Worm (Caenorhabditis elegans) whole organism, young adult: Measurements from ENCODE around the gene Y55F3BR.2.

ENCODE experiments used
- B0336.3 ChIP-seq: fragments of 200-800 bp; sonication (Bioruptor generic); IDR thresholded peaks from 2 replicates; pipeline ENCODE4 v1.3.6; 2022; ENCODE audit warnings: missing genetic modification characterization, missing compliant biosample characterization
- D2030.7 ChIP-seq: fragments of 200-800 bp; sonication (Bioruptor generic); IDR thresholded peaks from 2 replicates; pipeline ENCODE4 v1.3.6; 2022; ENCODE audit warnings: missing genetic modification reagents, missing genetic modification characterization, missing compliant biosample characterization
- F23B12.7 ChIP-seq: sonication (generic microtip); optimal IDR thresholded peaks from 2 replicates; lab custom pipeline; 2017; ENCODE audit warnings: missing genetic modification characterization, mild to moderate bottlenecking, missing compliant biosample characterization, antibody characterized with exemption, moderate library complexity; ENCODE audit not compliant: insufficient read depth
- F33H1.4 ChIP-seq: fragments of 200-800 bp; sonication (Bioruptor generic); IDR thresholded peaks from 2 replicates; pipeline ENCODE4 v1.3.6; 2022; ENCODE audit warnings: missing genetic modification reagents, missing genetic modification characterization, missing compliant biosample characterization
- F37B4.10 ChIP-seq: fragments of 200-800 bp; sonication (Bioruptor generic); IDR thresholded peaks from 2 replicates; pipeline ENCODE4 v1.3.6; 2022; ENCODE audit warnings: missing genetic modification characterization, missing compliant biosample characterization
- F52B5.7 ChIP-seq: sonication (generic microtip); optimal IDR thresholded peaks from 2 replicates; lab custom pipeline; 2016; ENCODE audit warnings: mild to moderate bottlenecking, missing genetic modification characterization, missing compliant biosample characterization
- K12H6.12 ChIP-seq: fragments of 200-800 bp; sonication (Bioruptor generic); optimal IDR thresholded peaks from 2 replicates; lab custom pipeline; 2018; ENCODE audit warnings: mild to moderate bottlenecking, missing genetic modification characterization, missing compliant biosample characterization
- Y67H2A.10 ChIP-seq: fragments of 200-800 bp; sonication (Bioruptor generic); conservative IDR thresholded peaks from 2 replicates; pipeline ENCODE4 v1.3.6; 2022; ENCODE audit warnings: missing genetic modification reagents, missing genetic modification characterization, missing compliant biosample characterization
- Y79H2A.3 ChIP-seq: fragments of 200-800 bp; sonication (Bioruptor generic); conservative IDR thresholded peaks from 2 replicates; pipeline ENCODE4 v1.3.6; 2022; ENCODE audit warnings: missing genetic modification reagents, missing genetic modification characterization, missing compliant biosample characterization
- ZK185.1 ChIP-seq: sonication (generic microtip); optimal IDR thresholded peaks from 2 replicates; lab custom pipeline; 2016; ENCODE audit warnings: mild to moderate bottlenecking, missing genetic modification characterization, missing compliant biosample characterization; ENCODE audit not compliant: poor library complexity, severe bottlenecking
- atf-7 ChIP-seq: sonication (generic microtip); optimal IDR thresholded peaks from 2 replicates; lab custom pipeline; 2017; ENCODE audit warnings: mild to moderate bottlenecking, missing genetic modification characterization, missing compliant biosample characterization
- attf-3 ChIP-seq: fragments of 200-800 bp; sonication (Bioruptor generic); conservative IDR thresholded peaks from 2 replicates; pipeline ENCODE4 v1.3.6; 2022; ENCODE audit warnings: missing genetic modification reagents, missing genetic modification characterization, missing compliant biosample characterization
- attf-5 ChIP-seq: fragments of 200-800 bp; sonication (Bioruptor generic); optimal IDR thresholded peaks from 2 replicates; lab custom pipeline; 2018; ENCODE audit warnings: mild to moderate bottlenecking, missing genetic modification characterization, missing compliant biosample characterization
- cebp-1 ChIP-seq, 2 experiments: fragments of 200-800 bp in 1 of 2; sonication (Bioruptor generic) in 1 of 2; sonication (generic microtip) in 1 of 2; IDR thresholded peaks in 1 of 2; optimal IDR thresholded peaks in 1 of 2; 2 replicates each; pipeline versions ENCODE4 v1.3.6 to Lab custom; 2017 to 2022; ENCODE audit warnings: missing compliant biosample characterization in 2 of 2, missing genetic modification characterization in 2 of 2, mild to moderate bottlenecking in 1 of 2, missing genetic modification reagents in 1 of 2, moderate library complexity in 1 of 2
- ceh-40 ChIP-seq: fragments of 200-800 bp; sonication (Bioruptor generic); IDR thresholded peaks from 2 replicates; pipeline ENCODE4 v1.3.6; 2022; ENCODE audit warnings: missing genetic modification characterization, missing compliant biosample characterization
- chd-7 ChIP-seq: sonication (generic microtip); optimal IDR thresholded peaks from 2 replicates; lab custom pipeline; 2016; ENCODE audit warnings: mild to moderate bottlenecking, missing genetic modification characterization, moderate library complexity, missing compliant biosample characterization
- dox-1 ChIP-seq: fragments of 200-800 bp; sonication (Bioruptor generic); IDR thresholded peaks from 2 replicates; pipeline ENCODE4 v1.3.6; 2022; ENCODE audit warnings: missing genetic modification reagents, missing genetic modification characterization, missing compliant biosample characterization
- dpl-1 ChIP-seq: fragments of 150-350 bp; optimal IDR thresholded peaks from 2 replicates; lab custom pipeline; 2014; ENCODE audit warnings: missing biosample characterization, missing genetic modification reagents, missing genetic modification characterization
- efl-1 ChIP-seq: fragments of 150-350 bp; optimal IDR thresholded peaks from 2 replicates; lab custom pipeline; 2014; ENCODE audit warnings: missing biosample characterization, missing genetic modification reagents, missing genetic modification characterization
- egl-44 ChIP-seq: fragments of 200-800 bp; sonication (Bioruptor generic); IDR thresholded peaks from 2 replicates; pipeline ENCODE4 v1.3.6; 2022; ENCODE audit warnings: missing genetic modification reagents, missing genetic modification characterization, missing compliant biosample characterization
- ets-4 ChIP-seq: fragments of 200-800 bp; sonication (Bioruptor generic); optimal IDR thresholded peaks from 2 replicates; lab custom pipeline; 2018; ENCODE audit warnings: mild to moderate bottlenecking, missing genetic modification characterization, missing compliant biosample characterization
- him-1 ChIP-seq: sonication (generic microtip); optimal IDR thresholded peaks from 2 replicates; lab custom pipeline; 2016; ENCODE audit warnings: missing genotype, missing genetic modification reagents, missing genetic modification characterization, missing compliant biosample characterization
- hmg-1.2 ChIP-seq: fragments of 200-800 bp; sonication (Bioruptor generic); IDR thresholded peaks from 2 replicates; pipeline ENCODE4 v1.3.6; 2022; ENCODE audit warnings: missing genetic modification reagents, missing genetic modification characterization, missing compliant biosample characterization
- let-526 ChIP-seq: fragments of 200-800 bp; sonication (Bioruptor generic); IDR thresholded peaks from 2 replicates; pipeline ENCODE4 v1.3.6; 2022; ENCODE audit warnings: missing genetic modification reagents, missing genetic modification characterization, missing compliant biosample characterization
- lin-35 ChIP-seq, 3 experiments: fragments of 150-350 bp in 2 of 3; sonication (generic microtip) in 1 of 3; optimal IDR thresholded peaks; 2 replicates each; lab custom pipeline; 2014 to 2018; ENCODE audit warnings: missing biosample characterization in 3 of 3, missing genetic modification characterization in 3 of 3, missing genetic modification reagents in 3 of 3
- lin-54 ChIP-seq: fragments of 200-800 bp; sonication (Bioruptor generic); optimal IDR thresholded peaks from 2 replicates; lab custom pipeline; 2018; ENCODE audit warnings: mild to moderate bottlenecking, missing genetic modification characterization, missing compliant biosample characterization
- madf-6 ChIP-seq: fragments of 200-800 bp; sonication (Bioruptor generic); IDR thresholded peaks from 2 replicates; pipeline ENCODE4 v1.3.6; 2022; ENCODE audit warnings: missing genetic modification reagents, missing genetic modification characterization, missing compliant biosample characterization
- mcd-1 ChIP-seq: fragments of 200-800 bp; sonication (Bioruptor generic); IDR thresholded peaks from 2 replicates; pipeline ENCODE4 v1.3.6; 2022; ENCODE audit warnings: missing genetic modification reagents, missing genetic modification characterization, missing compliant biosample characterization
- nfya-1 ChIP-seq: sonication (generic microtip); optimal IDR thresholded peaks from 2 replicates; lab custom pipeline; 2017; ENCODE audit warnings: antibody characterized with exemption, missing compliant biosample characterization, missing genetic modification characterization, borderline replicate concordance; ENCODE audit not compliant: insufficient read depth
- nhr-27 ChIP-seq: fragments of 200-800 bp; sonication (Bioruptor generic); optimal IDR thresholded peaks from 2 replicates; lab custom pipeline; 2018; ENCODE audit warnings: mild to moderate bottlenecking, missing genetic modification characterization, moderate library complexity, missing compliant biosample characterization
- nhr-90 ChIP-seq: sonication (generic microtip); optimal IDR thresholded peaks from 2 replicates; lab custom pipeline; 2016; ENCODE audit warnings: missing genotype, mild to moderate bottlenecking, missing genetic modification characterization, missing compliant biosample characterization
- snpc-1.1 ChIP-seq: sonication (generic microtip); optimal IDR thresholded peaks from 2 replicates; lab custom pipeline; 2017; ENCODE audit warnings: missing genetic modification characterization, mild to moderate bottlenecking, missing compliant biosample characterization, antibody characterized with exemption, moderate library complexity, missing genotype, missing genetic modification reagents; ENCODE audit not compliant: insufficient read depth
- snpc-4 ChIP-seq, 5 experiments: fragments of 150-350 bp in 1 of 5; sonication (generic microtip) in 4 of 5; optimal IDR thresholded peaks; 2 replicates each; lab custom pipeline; 2014 to 2018; ENCODE audit warnings: missing genetic modification characterization in 5 of 5, missing biosample characterization in 3 of 5, antibody characterized with exemption in 2 of 5, mild to moderate bottlenecking in 2 of 5, missing compliant biosample characterization in 2 of 5, missing genotype in 2 of 5, moderate library complexity in 2 of 5, missing genetic modification reagents in 1 of 5
- somi-1 ChIP-seq: fragments of 200-800 bp; sonication (Bioruptor generic); optimal IDR thresholded peaks from 2 replicates; lab custom pipeline; 2018; ENCODE audit warnings: mild to moderate bottlenecking, missing genetic modification characterization, missing compliant biosample characterization
- sptf-2 ChIP-seq: fragments of 200-800 bp; sonication (Bioruptor generic); optimal IDR thresholded peaks from 2 replicates; lab custom pipeline; 2018; ENCODE audit warnings: mild to moderate bottlenecking, missing genetic modification characterization, missing compliant biosample characterization
- tbx-9 ChIP-seq: sonication (generic microtip); optimal IDR thresholded peaks from 2 replicates; lab custom pipeline; 2016; ENCODE audit warnings: borderline replicate concordance, missing genetic modification characterization, inconsistent platforms, missing compliant biosample characterization
- ztf-25 ChIP-seq: fragments of 200-800 bp; sonication (Bioruptor generic); IDR thresholded peaks from 2 replicates; pipeline ENCODE4 v1.3.6; 2022; ENCODE audit warnings: missing genetic modification reagents, missing genetic modification characterization, missing compliant biosample characterization
- ztf-3 ChIP-seq: fragments of 200-800 bp; sonication (Bioruptor generic); optimal IDR thresholded peaks from 2 replicates; lab custom pipeline; 2018; ENCODE audit warnings: mild to moderate bottlenecking, missing genetic modification characterization, missing compliant biosample characterization

Gene Y55F3BR.2

DNA sequence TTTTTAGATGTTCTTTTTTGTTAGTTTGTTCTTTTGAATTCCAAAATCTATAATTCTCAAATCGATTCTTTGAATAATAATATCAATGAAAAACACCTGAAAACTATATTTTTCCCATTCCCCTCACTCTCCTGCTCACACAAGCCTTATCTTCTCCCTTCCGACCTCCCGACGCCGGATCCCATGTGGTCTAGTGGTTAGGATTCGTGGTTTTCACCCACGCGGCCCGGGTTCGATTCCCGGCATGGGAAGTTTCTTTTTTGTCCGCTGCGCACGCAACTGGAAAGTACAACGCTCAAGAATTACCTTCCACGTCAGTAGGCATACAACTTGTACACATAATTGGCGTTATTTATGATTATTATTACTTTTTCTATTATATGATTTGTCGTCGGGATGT, 16.1 kb upstream of the Y55F3BR.2 start (continued):
- TF ChIP-seq ztf-25 (0 out of 2 replicates have a peak, but pooled peaks have one; percentile 21), snpc-1.1 (tag; lab: Kevin White, UChicago) (no peak), him-1 (tag; lab: Kevin White, UChicago) (peak; percentile 67), ZK185.1 (tag; lab: Kevin White, UChicago) (no peak), ceh-40 (GFP tag; lab: Robert Waterston, UW) (no peak)
- TF ChIP-seq, all 124 proteins: peak for 33

DNA sequence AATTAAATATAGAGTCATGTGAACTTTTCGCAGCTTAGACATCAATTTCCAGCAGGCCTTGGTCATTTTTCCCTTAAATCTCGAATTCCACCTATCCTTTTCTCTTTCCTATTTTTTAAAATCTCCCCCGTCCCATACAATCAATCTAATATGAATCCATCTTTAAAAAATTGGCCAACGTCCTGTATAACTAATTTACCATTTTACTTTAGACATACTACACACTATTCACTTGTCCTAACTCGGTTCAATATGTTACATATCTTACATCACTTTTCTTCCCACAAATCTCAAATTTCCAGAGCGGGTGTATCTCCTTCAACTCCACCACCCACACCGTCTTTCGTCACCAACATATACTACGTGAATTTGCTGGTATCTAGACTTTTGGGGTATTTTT, 13.5 kb upstream of the Y55F3BR.2 start, which contains the start of gene lgc-33:
lgc-33 (plus strand) TSS at position 301 of the 400 bp plus-strand sequence.
- TF ChIP-seq F37B4.10 (GFP tag; lab: Robert Waterston, UW): no peak
- TF ChIP-seq sptf-2: no peak
- no peak for TF ChIP-seq nfya-1 (tag; lab: Kevin White, UChicago)
- no peak for TF ChIP-seq ZK185.1 (tag; lab: Kevin White, UChicago)
- no peak for TF ChIP-seq egl-44 (GFP tag; lab: Robert Waterston, UW)
- TF ChIP-seq mcd-1 (GFP tag; lab: Robert Waterston, UW): no peak
- no peak for TF ChIP-seq ztf-3 (GFP tag; lab: Kevin White, UChicago)
- TF ChIP-seq chd-7 (tag; lab: Kevin White, UChicago): no peak
- no peak for TF ChIP-seq somi-1 (GFP tag; lab: Kevin White, UChicago)

DNA sequence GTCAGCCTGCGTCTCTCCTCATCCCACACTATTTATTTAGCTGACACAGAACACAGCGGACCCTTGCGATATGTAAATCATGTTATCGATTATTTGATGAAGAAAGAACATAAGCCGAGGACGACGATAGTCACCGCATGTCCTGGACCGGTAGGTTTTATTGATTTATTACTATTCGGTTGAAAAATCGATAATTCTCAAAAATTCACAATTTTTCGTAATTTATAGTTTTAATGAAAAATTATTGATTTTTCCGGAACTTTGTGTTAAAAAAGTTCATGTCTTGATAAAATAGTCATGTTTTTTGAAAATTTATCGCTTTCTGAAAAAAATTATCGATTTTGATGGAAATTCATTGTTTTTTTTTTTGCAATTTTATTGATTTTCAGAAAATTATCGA, 10.5 kb upstream of the Y55F3BR.2 start:
- TF ChIP-seq chd-7 (tag; lab: Kevin White, UChicago) (no peak), sptf-2 (no peak), nhr-90 (tag; lab: Kevin White, UChicago) (no peak), B0336.3 (GFP tag; lab: Robert Waterston, UW) (no peak), tbx-9 (tag; lab: Kevin White, UChicago) (no peak), let-526 (GFP tag; lab: Robert Waterston, UW) (no peak), Y67H2A.10 (no peak), ets-4 (GFP tag; lab: Kevin White, UChicago) (no peak), Y79H2A.3 (GFP tag; lab: Robert Waterston, UW) (no peak), nhr-27 (tag; lab: Kevin White, UChicago) (no peak)

DNA sequence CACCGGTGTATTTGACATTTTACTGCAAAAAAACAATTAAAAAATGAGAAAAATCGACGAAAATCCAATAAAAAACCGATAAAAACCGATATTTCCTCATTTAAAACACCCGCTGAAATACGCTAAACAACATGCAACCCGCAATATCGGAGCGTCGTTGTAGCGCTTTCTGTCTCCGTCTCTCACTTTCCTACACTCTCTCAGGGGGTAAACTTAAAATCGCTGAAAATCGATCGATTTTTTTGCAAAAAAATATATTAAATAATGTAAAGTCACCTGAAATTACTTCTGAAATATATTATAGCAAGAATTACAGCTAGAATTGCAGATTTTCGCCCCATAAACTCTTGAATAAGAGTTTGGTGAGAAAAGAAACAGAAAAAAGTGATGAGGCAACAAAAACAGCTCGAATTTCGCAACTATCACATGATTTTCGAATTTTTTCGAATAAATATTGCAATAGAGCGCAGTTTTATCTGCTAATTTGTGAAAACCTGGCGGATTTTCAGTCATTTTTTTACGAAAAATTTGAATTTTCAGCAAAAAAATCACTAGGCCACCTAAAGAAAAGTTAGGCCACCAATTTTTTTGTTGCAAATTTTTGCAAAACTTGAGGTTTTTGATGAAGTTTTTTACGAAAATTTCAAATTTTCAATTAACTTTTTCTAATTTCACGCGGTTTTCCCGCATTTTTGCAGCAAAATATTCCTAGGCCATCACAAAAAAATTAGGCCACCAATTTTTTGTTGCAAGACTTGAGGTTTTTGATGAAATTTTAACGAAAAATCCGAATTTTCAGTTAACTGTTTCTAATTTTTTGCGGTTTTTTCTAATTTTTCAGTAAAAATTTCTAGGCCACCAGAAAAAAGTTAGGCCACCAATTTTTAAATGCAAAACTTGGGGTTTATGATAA, 4.1 kb upstream of the Y55F3BR.2 start, which contains the start of the genes lem-4 and Y55F3BR.11:
lem-4 (minus strand) TSS at position 424 of the 913 bp plus-strand sequence.
Y55F3BR.11 (plus strand) TSS at position 863 of the 913 bp plus-strand sequence.
- TF ChIP-seq mcd-1 (GFP tag; lab: Robert Waterston, UW) (peak; percentile 66), madf-6 (peak; percentile 17; the same call in 1 of the 2 replicates), let-526 (GFP tag; lab: Robert Waterston, UW) (no peak), efl-1 (GFP tag; lab: Kevin White, UChicago) (peak; percentile 33), lin-54 (GFP tag; lab: Kevin White, UChicago) (peak; percentile 73), attf-3 (GFP tag; lab: Robert Waterston, UW) (peak; percentile 98), dpl-1 (GFP tag; lab: Kevin White, UChicago) (peak; percentile 41), dox-1 (GFP tag; lab: Robert Waterston, UW) (peak; percentile 32; the same call in 1 of the 2 replicates), hmg-1.2 (GFP tag; lab: Robert Waterston, UW) (peak; percentile 100), F23B12.7 (tag; lab: Kevin White, UChicago) (peak; percentile 17), snpc-4 (GFP tag; optimal IDR thresholded peaks at IDR 0.05; lab: Kevin White, UChicago) (no peak), snpc-4 (tag; optimal IDR thresholded peaks at IDR 0.05; lab: Kevin White, UChicago) (peak in 2 of 4 experiments; percentile 31 to 39), K12H6.12 (no peak), lin-35 (GFP tag; optimal IDR thresholded peaks at IDR 0.05; lab: Kevin White, UChicago) (peak in 1 of 3 experiments; percentile 65), F52B5.7 (tag; lab: Kevin White, UChicago) (no peak), D2030.7 (GFP tag; lab: Robert Waterston, UW) (peak; percentile 35; the same call in 1 of the 2 replicates), atf-7 (tag; lab: Kevin White, UChicago) (no peak), attf-5 (GFP tag; lab: Kevin White, UChicago) (peak; percentile 34), cebp-1 (GFP tag; IDR thresholded peaks at IDR 0.05; lab: Robert Waterston, UW) (peak; percentile 75), cebp-1 (tag; optimal IDR thresholded peaks at IDR 0.05; lab: Kevin White, UChicago) (peak; percentile 96), F33H1.4 (peak; percentile 33; the same call in 1 of the 2 replicates)
